Worm (Caenorhabditis elegans): Measurements from ENCODE around the gene Y82E9BR.18.

ce11 chrIII:1424305-1424704 lies 59.0 kb downstream of the Y82E9BR.18 start:
- TF ChIP-seq F52B5.7 (tag; optimal IDR thresholded peaks at IDR 0.05): peak; percentile 32
- TF ChIP-seq egrh-3 (GFP tag; IDR thresholded peaks at IDR 0.05): peak; percentile 76
- 0 out of 2 replicates have a peak, but pooled peaks have one; percentile 66 for TF ChIP-seq sea-2 (GFP tag; IDR thresholded peaks at IDR 0.05)
- peak; percentile 78 for TF ChIP-seq lin-54 (GFP tag; optimal IDR thresholded peaks at IDR 0.05)
- no peak for TF ChIP-seq dpff-1 (tag; optimal IDR thresholded peaks at IDR 0.05)
- 0 out of 2 replicates have a peak, but pooled peaks have one; percentile 39 for TF ChIP-seq cebp-2 (GFP tag; IDR thresholded peaks at IDR 0.05)
- peak; percentile 74 for TF ChIP-seq die-1 (tag; optimal IDR thresholded peaks at IDR 0.05)
- TF ChIP-seq ceh-79 (tag; optimal IDR thresholded peaks at IDR 0.05): no peak
- peak; percentile 28 for TF ChIP-seq snpc-1.1 (tag; optimal IDR thresholded peaks at IDR 0.05; ENCODE audit: insufficient read depth)

Measured in whole organism, young adult.